Fruit fly (Drosophila melanogaster) whole organism, embryonic: ENCODE results near the gene mfas.

Experiments used
- Bgb ChIP-seq: fragments of 200-800 bp; sonication (Bioruptor generic); IDR thresholded peaks from 2 replicates; pipeline ENCODE4 v1.3.6; 2022; ENCODE audit warnings: missing biosample characterization, missing genetic modification characterization; ENCODE audit not compliant: partially characterized antibody
- C15 ChIP-seq: fragments of 200-800 bp; sonication (Bioruptor generic); IDR thresholded peaks from 3 replicates; pipeline ENCODE4 v1.3.6; 2022; ENCODE audit warnings: missing biosample characterization, missing genetic modification characterization
- CG10147 ChIP-seq: fragments of 200-800 bp; sonication (Bioruptor generic); optimal IDR thresholded peaks from 2 replicates; lab custom pipeline; 2019; ENCODE audit warnings: missing biosample characterization, mild to moderate bottlenecking, missing genetic modification characterization, moderate library complexity
- CG10209 ChIP-seq: fragments of 200-800 bp; sonication (Bioruptor generic); optimal IDR thresholded peaks from 3 replicates; lab custom pipeline; 2017; ENCODE audit warnings: missing biosample characterization, mild to moderate bottlenecking, missing genetic modification characterization, missing genetic modification reagents
- CG10431 ChIP-seq: fragments of 200-800 bp; sonication (Bioruptor generic); optimal IDR thresholded peaks from 3 replicates; lab custom pipeline; 2018; ENCODE audit warnings: missing biosample characterization, mild to moderate bottlenecking, missing genetic modification characterization
- CG10979 ChIP-seq: fragments of 200-800 bp; sonication (Bioruptor generic); optimal IDR thresholded peaks from 2 replicates; lab custom pipeline; 2018; ENCODE audit warnings: missing biosample characterization, mild to moderate bottlenecking, missing genetic modification characterization, moderate library complexity
- CG11560 ChIP-seq: fragments of 200-800 bp; sonication (Bioruptor generic); IDR thresholded peaks from 3 replicates; pipeline ENCODE4 v1.3.6; 2022; ENCODE audit warnings: missing biosample characterization, missing genetic modification characterization
- CG13287 ChIP-seq: fragments of 200-800 bp; sonication (Bioruptor generic); IDR thresholded peaks from 2 replicates; pipeline ENCODE4 v1.3.6; 2022; ENCODE audit warnings: missing biosample characterization, missing genetic modification characterization; ENCODE audit not compliant: partially characterized antibody
- CG15601 ChIP-seq: fragments of 200-800 bp; sonication (Bioruptor generic); optimal IDR thresholded peaks from 3 replicates; lab custom pipeline; 2019; ENCODE audit warnings: missing biosample characterization, mild to moderate bottlenecking, missing genetic modification characterization, moderate library complexity
- CG1602 ChIP-seq: fragments of 200-800 bp; sonication (Bioruptor generic); optimal IDR thresholded peaks from 3 replicates; lab custom pipeline; 2016; ENCODE audit warnings: missing biosample characterization, missing genetic modification characterization
- CG17328 ChIP-seq: fragments of 200-800 bp; sonication (Bioruptor generic); IDR thresholded peaks from 2 replicates; pipeline ENCODE4 v1.3.6; 2022; ENCODE audit warnings: missing biosample characterization, missing genetic modification characterization
- CG17361 ChIP-seq: fragments of 200-800 bp; sonication (Bioruptor generic); IDR thresholded peaks from 3 replicates; pipeline ENCODE4 v1.3.6; 2022; ENCODE audit warnings: missing biosample characterization, missing genetic modification characterization
- CG18476 ChIP-seq: fragments of 200-800 bp; sonication (Bioruptor generic); optimal IDR thresholded peaks from 2 replicates; lab custom pipeline; 2016; ENCODE audit warnings: missing biosample characterization, mild to moderate bottlenecking, missing genetic modification characterization
- CG2129 ChIP-seq: fragments of 200-800 bp; sonication (Bioruptor generic); IDR thresholded peaks from 2 replicates; pipeline ENCODE4 v1.3.6; 2022; ENCODE audit warnings: missing biosample characterization, missing genetic modification characterization; ENCODE audit not compliant: partially characterized antibody
- CG2712 ChIP-seq: fragments of 200-800 bp; optimal IDR thresholded peaks from 3 replicates; lab custom pipeline; 2019; ENCODE audit warnings: missing biosample characterization, mild to moderate bottlenecking, missing genetic modification characterization, moderate library complexity
- CG31388 ChIP-seq: fragments of 200-800 bp; sonication (Bioruptor generic); optimal IDR thresholded peaks from 2 replicates; lab custom pipeline; 2016; ENCODE audit warnings: missing biosample characterization, missing genetic modification characterization
- CG33213 ChIP-seq: fragments of 200-800 bp; sonication (Bioruptor generic); optimal IDR thresholded peaks from 3 replicates; lab custom pipeline; 2016; ENCODE audit warnings: missing biosample characterization, missing genetic modification characterization
- CG3407 ChIP-seq: fragments of 200-800 bp; sonication (Bioruptor generic); optimal IDR thresholded peaks from 2 replicates; lab custom pipeline; 2018; ENCODE audit warnings: missing biosample characterization, mild to moderate bottlenecking, missing genetic modification characterization
- CG34224 ChIP-seq: fragments of 200-800 bp; sonication (Bioruptor generic); IDR thresholded peaks from 3 replicates; pipeline ENCODE4 v1.3.6; 2022; ENCODE audit warnings: missing biosample characterization, missing genetic modification characterization; ENCODE audit not compliant: partially characterized antibody
- CG42726 ChIP-seq: fragments of 200-800 bp; sonication (Bioruptor generic); IDR thresholded peaks from 2 replicates; pipeline ENCODE4 v1.3.6; 2022; ENCODE audit warnings: missing biosample characterization, missing genetic modification characterization; ENCODE audit not compliant: partially characterized antibody
- CG4854 ChIP-seq: fragments of 200-800 bp; sonication (Bioruptor generic); optimal IDR thresholded peaks from 2 replicates; lab custom pipeline; 2016; ENCODE audit warnings: missing biosample characterization, missing genetic modification characterization, inconsistent platforms
- CG7786 ChIP-seq: fragments of 200-800 bp; sonication (Bioruptor generic); optimal IDR thresholded peaks from 2 replicates; lab custom pipeline; 2016; ENCODE audit warnings: missing biosample characterization, missing genetic modification characterization
- CG7928 ChIP-seq: fragments of 200-800 bp; sonication (Bioruptor generic); optimal IDR thresholded peaks from 2 replicates; lab custom pipeline; 2017; ENCODE audit warnings: missing biosample characterization, mild to moderate bottlenecking, missing genetic modification characterization
- CG8944 ChIP-seq: fragments of 200-800 bp; sonication (Bioruptor generic); optimal IDR thresholded peaks from 3 replicates; lab custom pipeline; 2016; ENCODE audit warnings: missing biosample characterization, missing genetic modification characterization
- CG9876 ChIP-seq: fragments of 200-800 bp; sonication (Bioruptor generic); optimal IDR thresholded peaks from 2 replicates; lab custom pipeline; 2016; ENCODE audit warnings: missing biosample characterization, missing genetic modification characterization
- CoRest ChIP-seq: fragments of 200-800 bp; sonication (Bioruptor generic); optimal IDR thresholded peaks from 3 replicates; lab custom pipeline; 2018; ENCODE audit warnings: missing biosample characterization, mild to moderate bottlenecking, missing genetic modification characterization, moderate library complexity
- D19B ChIP-seq: fragments of 200-800 bp; sonication (Bioruptor generic); optimal IDR thresholded peaks from 2 replicates; lab custom pipeline; 2017; ENCODE audit warnings: missing biosample characterization, mild to moderate bottlenecking, missing genetic modification characterization
- Doc2 ChIP-seq: fragments of 200-800 bp; sonication (Bioruptor generic); IDR thresholded peaks from 2 replicates; pipeline ENCODE4 v1.3.6; 2022; ENCODE audit warnings: missing biosample characterization, missing genetic modification characterization
- MESR4 ChIP-seq: fragments of 200-800 bp; sonication (Bioruptor generic); optimal IDR thresholded peaks from 2 replicates; lab custom pipeline; 2018; ENCODE audit warnings: missing biosample characterization, mild to moderate bottlenecking, missing genetic modification characterization, moderate library complexity
- Meics ChIP-seq: fragments of 200-800 bp; sonication (Bioruptor generic); optimal IDR thresholded peaks from 2 replicates; lab custom pipeline; 2017; ENCODE audit warnings: missing biosample characterization, mild to moderate bottlenecking, missing genetic modification characterization
- Opbp ChIP-seq: fragments of 200-800 bp; sonication (Bioruptor generic); IDR thresholded peaks from 3 replicates; pipeline ENCODE4 v1.3.6; 2022; ENCODE audit warnings: missing biosample characterization, missing genetic modification characterization; ENCODE audit not compliant: partially characterized antibody
- Optix ChIP-seq: fragments of 200-800 bp; sonication (Bioruptor generic); IDR thresholded peaks from 3 replicates; pipeline ENCODE4 v1.3.6; 2022; ENCODE audit warnings: missing biosample characterization, missing genetic modification characterization
- chif ChIP-seq, 2 experiments: fragments of 200-800 bp; sonication (Bioruptor generic); optimal IDR thresholded peaks; 3 replicates each; lab custom pipeline; 2016; ENCODE audit warnings: missing biosample characterization in 2 of 2, missing genetic modification characterization in 2 of 2
- chm ChIP-seq: fragments of 200-800 bp; sonication (Bioruptor generic); IDR thresholded peaks from 2 replicates; pipeline ENCODE4 v1.3.6; 2022; ENCODE audit warnings: missing biosample characterization, missing genetic modification characterization
- ci ChIP-seq: fragments of 200-800 bp; sonication (Bioruptor generic); IDR thresholded peaks from 3 replicates; pipeline ENCODE4 v1.3.6; 2022; ENCODE audit warnings: missing biosample characterization, missing genetic modification characterization
- corto ChIP-seq: fragments of 200-800 bp; sonication (Bioruptor generic); optimal IDR thresholded peaks from 2 replicates; lab custom pipeline; 2016; ENCODE audit warnings: missing biosample characterization, mild to moderate bottlenecking, missing genetic modification characterization, moderate library complexity
- dimm ChIP-seq: fragments of 200-800 bp; sonication (Bioruptor generic); IDR thresholded peaks from 2 replicates; pipeline ENCODE4 v1.3.6; 2022; ENCODE audit warnings: missing biosample characterization, missing genetic modification characterization
- jumu ChIP-seq: fragments of 200-800 bp; sonication (Bioruptor generic); optimal IDR thresholded peaks from 3 replicates; lab custom pipeline; 2016; ENCODE audit warnings: missing biosample characterization, missing genetic modification characterization
- klu ChIP-seq: fragments of 200-800 bp; sonication (Bioruptor generic); IDR thresholded peaks from 2 replicates; pipeline ENCODE4 v1.3.6; 2022; ENCODE audit warnings: missing biosample characterization, missing genetic modification characterization
- kni ChIP-seq: fragments of 200-800 bp; sonication (Bioruptor generic); optimal IDR thresholded peaks from 3 replicates; lab custom pipeline; 2017; ENCODE audit warnings: mild to moderate bottlenecking, missing biosample characterization, missing genetic modification reagents, missing genetic modification characterization
- nom ChIP-seq: fragments of 200-800 bp; sonication (Bioruptor generic); optimal IDR thresholded peaks from 2 replicates; lab custom pipeline; 2017; ENCODE audit warnings: missing biosample characterization, missing genetic modification characterization, mild to moderate bottlenecking, moderate library complexity, missing genetic modification reagents
- onecut ChIP-seq: fragments of 200-800 bp; sonication (Bioruptor generic); IDR thresholded peaks from 2 replicates; pipeline ENCODE4 v1.3.6; 2022; ENCODE audit warnings: missing biosample characterization, missing genetic modification characterization
- org-1 ChIP-seq: fragments of 200-800 bp; sonication (Bioruptor generic); optimal IDR thresholded peaks from 2 replicates; lab custom pipeline; 2017; ENCODE audit warnings: missing biosample characterization, missing genetic modification characterization
- pfk ChIP-seq: fragments of 200-800 bp; sonication (Bioruptor generic); optimal IDR thresholded peaks from 2 replicates; lab custom pipeline; 2018; ENCODE audit warnings: missing biosample characterization, mild to moderate bottlenecking, missing genetic modification characterization, moderate library complexity
- phol ChIP-seq: fragments of 200-800 bp; sonication (Bioruptor generic); optimal IDR thresholded peaks from 3 replicates; lab custom pipeline; 2018; ENCODE audit warnings: missing biosample characterization, mild to moderate bottlenecking, missing genetic modification characterization, moderate library complexity
- pita ChIP-seq: fragments of 200-800 bp; sonication (Bioruptor generic); optimal IDR thresholded peaks from 2 replicates; lab custom pipeline; 2017; ENCODE audit warnings: missing biosample characterization, mild to moderate bottlenecking, missing genetic modification characterization
- schlank ChIP-seq: fragments of 200-800 bp; sonication (Bioruptor generic); optimal IDR thresholded peaks from 2 replicates; lab custom pipeline; 2018; ENCODE audit warnings: missing biosample characterization, mild to moderate bottlenecking, missing genetic modification characterization
- tll ChIP-seq, 2 experiments: fragments of 200-800 bp in 1 of 2; fragments of >200 bp in 1 of 2; sonication (Bioruptor generic) in 1 of 2; optimal IDR thresholded peaks; 2 replicates each; lab custom pipeline; 2017 to 2019; ENCODE audit warnings: missing biosample characterization in 2 of 2, missing genetic modification characterization in 2 of 2, mild to moderate bottlenecking in 1 of 2, moderate library complexity in 1 of 2

Gene mfas

dm6 chr3R:12010202-12010824 is 17.2 kb upstream of the mfas start, which contains the start of the genes KLHL18 and GCC185 (continued):
- peak; percentile 77 for TF ChIP-seq CG10147 (GFP tag; lab: Kevin White, UChicago)
- no peak for TF ChIP-seq chm
- no peak for TF ChIP-seq kni (GFP tag; lab: Kevin White, UChicago)
- TF ChIP-seq Bgb (GFP tag; lab: Robert Waterston, UW), result peak; percentile 72
- TF ChIP-seq onecut (GFP tag; lab: Robert Waterston, UW), result no peak
- TF ChIP-seq corto, result no peak
- peak; percentile 60 for TF ChIP-seq CG8944
- peak; percentile 78 for TF ChIP-seq CG13287 (GFP tag; lab: Robert Waterston, UW)
- peak; percentile 66 for TF ChIP-seq CG10979 (tag; lab: Kevin White, UChicago)
- peak; percentile 92 for TF ChIP-seq CG15601 (tag; lab: Kevin White, UChicago)
- TF ChIP-seq CG3407 (GFP tag; lab: Kevin White, UChicago), result no peak
- TF ChIP-seq Optix (GFP tag; lab: Robert Waterston, UW), result no peak
- peak; percentile 80 for TF ChIP-seq CG1602 (GFP tag; lab: Kevin White, UChicago)
- peak; percentile 76; the same call in 1 of the 2 replicates for TF ChIP-seq klu (GFP tag; lab: Robert Waterston, UW)
- no peak for TF ChIP-seq ci (GFP tag; lab: Robert Waterston, UW)
- no peak for TF ChIP-seq CG10209
- TF ChIP-seq org-1 (GFP tag; lab: Kevin White, UChicago), result no peak
- peak; percentile 90 for TF ChIP-seq CoRest (tag; lab: Kevin White, UChicago)
- peak; percentile 53 to 59 for TF ChIP-seq chif (GFP tag; optimal IDR thresholded peaks at IDR 0.05; lab: Kevin White, UChicago)
- TF ChIP-seq Opbp (GFP tag; lab: Robert Waterston, UW), result peak; percentile 69; the same call in 2 of the 3 replicates
- peak; percentile 87 for TF ChIP-seq phol (tag; lab: Kevin White, UChicago)
- TF ChIP-seq tll (GFP tag; optimal IDR thresholded peaks at IDR 0.05; lab: Kevin White, UChicago), result peak; percentile 26 to 97
- TF ChIP-seq CG18476 (GFP tag; lab: Kevin White, UChicago), result peak; percentile 74
- peak; percentile 66 for TF ChIP-seq jumu (GFP tag; lab: Kevin White, UChicago)
- TF ChIP-seq CG17328 (GFP tag; lab: Robert Waterston, UW), result no peak
- TF ChIP-seq D19B (GFP tag; lab: Kevin White, UChicago), result peak; percentile 45
- peak; percentile 22 for TF ChIP-seq CG7928 (GFP tag; lab: Kevin White, UChicago)
- TF ChIP-seq CG4854, result peak; percentile 50
- peak; percentile 42; the same call in 1 of the 3 replicates for TF ChIP-seq C15 (GFP tag; lab: Robert Waterston, UW)
- peak; percentile 23 for TF ChIP-seq CG33213 (GFP tag; lab: Kevin White, UChicago)
- no peak for TF ChIP-seq CG10431
- no peak for TF ChIP-seq pfk (GFP tag; lab: Kevin White, UChicago)
- peak; percentile 62; the same call in 1 of the 3 replicates for TF ChIP-seq CG34224 (GFP tag; lab: Robert Waterston, UW)
- peak; percentile 56 for TF ChIP-seq CG2129 (GFP tag; lab: Robert Waterston, UW)
- peak; percentile 92 for TF ChIP-seq CG17361
- peak; percentile 85 for TF ChIP-seq CG2712 (tag; lab: Kevin White, UChicago)
- TF ChIP-seq CG31388 (GFP tag; lab: Kevin White, UChicago), result peak; percentile 38
- TF ChIP-seq nom, result no peak
- TF ChIP-seq CG42726 (GFP tag; lab: Robert Waterston, UW), result 0 out of 2 replicates have a peak, but pooled peaks have one; percentile 37
- peak; percentile 42; the same call in 1 of the 2 replicates for TF ChIP-seq Doc2 (GFP tag; lab: Robert Waterston, UW)
- peak; percentile 49; the same call in 1 of the 3 replicates for TF ChIP-seq CG11560 (tag; lab: Robert Waterston, UW)
- peak; percentile 44 for TF ChIP-seq CG7786 (GFP tag; lab: Kevin White, UChicago)
- peak; percentile 42 for TF ChIP-seq CG9876 (GFP tag; lab: Kevin White, UChicago)
- peak; percentile 53 for TF ChIP-seq MESR4 (GFP tag; lab: Kevin White, UChicago)
- peak; percentile 69 for TF ChIP-seq Meics (GFP tag; lab: Kevin White, UChicago)
- TF ChIP-seq pita (GFP tag; lab: Kevin White, UChicago), result no peak
- TF ChIP-seq schlank (tag; lab: Kevin White, UChicago), result peak; percentile 11
- TF ChIP-seq dimm (GFP tag; lab: Robert Waterston, UW), result no peak
